Fruit fly (Drosophila melanogaster): Measurements from ENCODE around the gene mon2.

mon2 gene

dm6 chr2L:8083427-8084295 lies 40.1 kb downstream of the mon2 start:
- no peak; the same call in 1 of the 2 replicates for TF ChIP-seq CG32121 (GFP tag; IDR thresholded peaks at IDR 0.05)
- no peak for TF ChIP-seq Snoo (tag; optimal IDR thresholded peaks at IDR 0.05)
- peak; percentile 86 for TF ChIP-seq EcR (GFP tag; optimal IDR thresholded peaks at IDR 0.05)
- TF ChIP-seq D1 (tag; optimal IDR thresholded peaks at IDR 0.05) = no peak
- TF ChIP-seq CG34367 (tag; optimal IDR thresholded peaks at IDR 0.05) = peak; percentile 23
- no peak for TF ChIP-seq Pif1A (GFP tag; optimal IDR thresholded peaks at IDR 0.05)
- TF ChIP-seq CG4496 (GFP tag; IDR thresholded peaks at IDR 0.05) = no peak
- peak; percentile 57 for TF ChIP-seq Ets98B (GFP tag; IDR thresholded peaks at IDR 0.05)
- TF ChIP-seq CG12605 (GFP tag; IDR thresholded peaks at IDR 0.05) = peak; percentile 16; the same call in 1 of the 2 replicates
- TF ChIP-seq CG13204 (GFP tag; optimal IDR thresholded peaks at IDR 0.05) = peak; percentile 18
- TF ChIP-seq CG8301 (tag; optimal IDR thresholded peaks at IDR 0.05) = no peak
- no peak for TF ChIP-seq CG15710 (tag; optimal IDR thresholded peaks at IDR 0.05)

dm6 chr2L:8083413-8083426 lies 40.6 kb downstream of the mon2 start, which contains the start of gene Bsg:
TSS of gene Bsg (plus strand) at chr2L:8083420.
- no peak for TF ChIP-seq Pif1B (GFP tag; optimal IDR thresholded peaks at IDR 0.05)
- no peak for TF ChIP-seq CG4496 (GFP tag; IDR thresholded peaks at IDR 0.05)
- no peak for TF ChIP-seq CG8301 (tag; optimal IDR thresholded peaks at IDR 0.05)

DNA sequence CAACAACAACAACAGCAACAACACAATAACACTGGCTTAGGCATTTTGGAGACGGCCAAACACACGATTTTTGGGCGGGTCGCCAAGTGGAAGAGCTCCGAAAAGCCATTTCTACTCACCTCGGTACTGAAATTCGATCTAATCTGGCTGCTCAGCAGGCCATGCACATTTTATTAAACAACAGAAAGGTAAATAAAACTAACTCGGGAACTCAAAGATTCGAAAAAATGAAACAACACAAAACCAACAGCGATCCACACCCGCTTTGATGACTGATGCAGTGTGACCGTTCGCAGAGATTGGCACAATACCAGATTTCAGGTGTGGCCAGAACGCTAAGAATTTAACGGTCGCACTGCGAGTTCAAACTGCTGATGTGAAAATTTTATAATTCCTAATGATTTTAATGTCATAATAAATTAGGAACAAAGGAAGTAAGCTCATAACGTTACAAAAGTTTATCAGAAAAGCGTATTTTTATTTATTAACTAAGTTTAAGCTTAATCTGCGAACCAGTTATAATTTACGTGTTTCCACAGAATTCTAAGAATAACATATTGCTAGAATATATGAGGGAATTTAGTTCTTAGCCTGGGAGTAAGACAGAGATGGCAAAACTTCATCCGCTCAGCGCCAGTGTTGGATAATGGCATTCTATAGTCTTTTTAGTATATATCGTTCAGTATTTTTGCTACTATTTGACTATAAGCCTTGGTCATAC lies 41.0 kb downstream of the mon2 start, which contains the start of gene Mcr:
Gene Mcr, minus strand, starts transcription at position 291 of the 721 bp plus-strand sequence.
- peak; percentile 10 for TF ChIP-seq EcR (GFP tag; optimal IDR thresholded peaks at IDR 0.05)
- no peak for TF ChIP-seq Pif1A (GFP tag; optimal IDR thresholded peaks at IDR 0.05)
- TF ChIP-seq gl (tag; optimal IDR thresholded peaks at IDR 0.05) = no peak
- no peak for TF ChIP-seq CG17806 (tag; optimal IDR thresholded peaks at IDR 0.05)

DNA sequence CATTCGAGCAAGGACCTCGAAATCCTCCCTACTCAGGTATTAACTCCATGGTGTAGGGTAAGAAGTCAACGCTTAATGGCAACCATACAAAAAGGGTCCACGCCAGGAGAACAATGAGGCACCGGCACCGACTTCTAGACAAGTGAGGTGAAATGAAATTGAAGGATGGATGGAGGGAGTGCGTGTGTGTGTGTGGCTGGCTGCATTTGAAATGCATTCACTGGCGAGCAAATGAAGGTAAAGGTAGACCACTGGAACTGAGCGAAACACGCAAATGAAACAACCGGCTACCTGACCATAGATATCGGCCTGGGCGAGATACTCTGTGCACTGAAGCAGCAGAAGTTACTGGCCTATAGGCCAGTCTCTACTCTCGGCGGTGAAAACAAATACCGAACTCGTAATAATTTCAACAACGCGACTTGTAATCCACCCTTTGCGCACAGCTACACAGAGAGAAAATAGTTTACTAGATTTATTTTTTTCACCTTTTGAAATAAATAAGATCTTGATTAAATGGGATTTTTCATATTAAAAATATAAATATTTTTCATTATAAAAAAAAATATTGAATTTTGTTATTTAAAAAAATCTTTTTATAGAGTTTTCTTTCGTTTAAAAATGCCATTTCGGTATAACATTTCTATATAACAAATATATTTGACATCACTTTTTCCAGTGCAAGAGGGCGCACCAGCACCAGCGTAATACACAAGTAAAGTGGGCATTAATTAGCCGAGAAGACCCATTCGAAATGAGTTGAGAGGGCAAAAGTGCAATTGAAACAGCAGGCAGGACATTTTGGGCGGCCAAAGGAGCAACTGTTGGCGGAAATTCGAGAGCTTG lies 41.9 kb downstream of the mon2 start:
- TF ChIP-seq CG8159 (tag; optimal IDR thresholded peaks at IDR 0.05) (no peak), Pif1A (GFP tag; optimal IDR thresholded peaks at IDR 0.05) (no peak), CG14655 (GFP tag; optimal IDR thresholded peaks at IDR 0.05) (no peak), CG4496 (GFP tag; IDR thresholded peaks at IDR 0.05) (no peak), gl (tag; optimal IDR thresholded peaks at IDR 0.05) (no peak), CG12605 (GFP tag; IDR thresholded peaks at IDR 0.05) (peak; percentile 81), Ets98B (GFP tag; IDR thresholded peaks at IDR 0.05) (no peak), CG13204 (GFP tag; optimal IDR thresholded peaks at IDR 0.05) (no peak), rn (GFP tag; IDR thresholded peaks at IDR 0.05) (no peak), Snoo (tag; optimal IDR thresholded peaks at IDR 0.05) (peak; percentile 74), D1 (tag; optimal IDR thresholded peaks at IDR 0.05) (peak; percentile 54), Pif1B (GFP tag; optimal IDR thresholded peaks at IDR 0.05) (no peak), CG10348 (GFP tag; IDR thresholded peaks at IDR 0.05) (0 out of 2 replicates have a peak, but pooled peaks have one; percentile 29), CG15710 (tag; optimal IDR thresholded peaks at IDR 0.05) (peak; percentile 84), CG34367 (tag; optimal IDR thresholded peaks at IDR 0.05) (peak; percentile 72), CG32121 (GFP tag; IDR thresholded peaks at IDR 0.05) (no peak; the same call in 1 of the 2 replicates), CG17806 (tag; optimal IDR thresholded peaks at IDR 0.05) (peak; percentile 63), EcR (GFP tag; optimal IDR thresholded peaks at IDR 0.05) (no peak), fd96Ca (GFP tag; IDR thresholded peaks at IDR 0.05) (no peak), CG9948 (tag; optimal IDR thresholded peaks at IDR 0.05) (peak; percentile 80), CG8301 (tag; optimal IDR thresholded peaks at IDR 0.05) (no peak)

- TF ChIP-seq CG8301 (tag; optimal IDR thresholded peaks at IDR 0.05) (no peak), CG12605 (GFP tag; IDR thresholded peaks at IDR 0.05) (0 out of 2 replicates have a peak, but pooled peaks have one; percentile 12)
These were observed 43.2 kb downstream of the mon2 start for dm6 chr2L:8080645-8081044.

dm6 chr2L:8072692-8073091 lies 51.1 kb downstream of the mon2 start, which contains the start of the genes MED20 and Trf:
TSS of gene MED20 (minus strand) at chr2L:8072848.
TSS of gene Trf (plus strand) at chr2L:8072895.
- TF ChIP-seq CG14655 (GFP tag; optimal IDR thresholded peaks at IDR 0.05) (no peak), CG9948 (tag; optimal IDR thresholded peaks at IDR 0.05) (no peak), CG32121 (GFP tag; IDR thresholded peaks at IDR 0.05) (no peak), rn (GFP tag; IDR thresholded peaks at IDR 0.05) (no peak), CG8159 (tag; optimal IDR thresholded peaks at IDR 0.05) (no peak), Pif1A (GFP tag; optimal IDR thresholded peaks at IDR 0.05) (no peak), Snoo (tag; optimal IDR thresholded peaks at IDR 0.05) (no peak), CG10348 (GFP tag; IDR thresholded peaks at IDR 0.05) (no peak), D1 (tag; optimal IDR thresholded peaks at IDR 0.05) (no peak), CG34367 (tag; optimal IDR thresholded peaks at IDR 0.05) (no peak), Ets98B (GFP tag; IDR thresholded peaks at IDR 0.05) (no peak), CG8301 (tag; optimal IDR thresholded peaks at IDR 0.05) (no peak), CG12605 (GFP tag; IDR thresholded peaks at IDR 0.05) (no peak), EcR (GFP tag; optimal IDR thresholded peaks at IDR 0.05) (no peak), CG13204 (GFP tag; optimal IDR thresholded peaks at IDR 0.05) (no peak), Pif1B (GFP tag; optimal IDR thresholded peaks at IDR 0.05) (no peak), fd96Ca (GFP tag; IDR thresholded peaks at IDR 0.05) (no peak), CG4496 (GFP tag; IDR thresholded peaks at IDR 0.05) (no peak)

All from whole organism, pupa.